Worm (Caenorhabditis elegans) whole organism, L2 larva: Measurements from ENCODE around the gene smcl-1.
"Not testable (repeated sequence)": the region's sequence is repeated elsewhere in the genome, so short reads cannot be mapped to it uniquely, and the experiment has no call there.

Source experiments
- C34F6.9 ChIP-seq: fragments of 150-350 bp; optimal IDR thresholded peaks from 2 replicates; lab custom pipeline; 2014; ENCODE audit warnings: missing biosample characterization, missing genetic modification characterization
- F13H6.1 ChIP-seq: sonication (generic microtip); optimal IDR thresholded peaks from 2 replicates; lab custom pipeline; 2016; ENCODE audit warnings: missing genetic modification characterization, missing compliant biosample characterization
- R02D3.7 ChIP-seq: fragments of 150-350 bp; optimal IDR thresholded peaks from 2 replicates; lab custom pipeline; 2014; ENCODE audit warnings: missing biosample characterization, missing genetic modification characterization
- Y55F3AM.14 ChIP-seq: fragments of 200-800 bp; sonication (Bioruptor generic); optimal IDR thresholded peaks from 2 replicates; lab custom pipeline; 2018; ENCODE audit warnings: mild to moderate bottlenecking, missing genetic modification characterization, missing compliant biosample characterization
- blmp-1 ChIP-seq: sonication (generic microtip); optimal IDR thresholded peaks from 2 replicates; lab custom pipeline; 2017; ENCODE audit warnings: missing genetic modification characterization, mild to moderate bottlenecking, missing compliant biosample characterization, antibody characterized with exemption, moderate library complexity; ENCODE audit not compliant: insufficient read depth
- ceh-16 ChIP-seq: fragments of 150-350 bp; optimal IDR thresholded peaks from 2 replicates; lab custom pipeline; 2014; ENCODE audit warnings: missing biosample characterization, missing genetic modification characterization
- ceh-82 ChIP-seq: fragments of 150-350 bp; optimal IDR thresholded peaks from 2 replicates; lab custom pipeline; 2014; ENCODE audit warnings: missing biosample characterization, missing genetic modification characterization
- crh-2 ChIP-seq: sonication (generic microtip); optimal IDR thresholded peaks from 2 replicates; lab custom pipeline; 2017; ENCODE audit warnings: missing biosample characterization, missing genetic modification characterization
- fos-1 ChIP-seq: fragments of 150-350 bp; optimal IDR thresholded peaks from 2 replicates; lab custom pipeline; 2014; ENCODE audit warnings: missing biosample characterization, missing genetic modification characterization
- gmeb-1 ChIP-seq: fragments of 150-350 bp; optimal IDR thresholded peaks from 2 replicates; lab custom pipeline; 2014; ENCODE audit warnings: missing biosample characterization, missing genetic modification characterization
- lin-11 ChIP-seq: fragments of 150-350 bp; sonication (generic microtip); optimal IDR thresholded peaks from 2 replicates; lab custom pipeline; 2014; ENCODE audit warnings: missing biosample characterization, missing genetic modification characterization, inconsistent platforms, mixed read lengths
- lin-13 ChIP-seq: fragments of 150-350 bp; optimal IDR thresholded peaks from 2 replicates; lab custom pipeline; 2014; ENCODE audit warnings: missing biosample characterization, missing genetic modification reagents, missing genetic modification characterization
- lin-39 ChIP-seq: fragments of 150-350 bp; optimal IDR thresholded peaks from 2 replicates; lab custom pipeline; 2014; ENCODE audit warnings: missing biosample characterization, missing genetic modification reagents, missing genetic modification characterization
- lsy-2 ChIP-seq, 2 experiments: fragments of 150-350 bp in 1 of 2; sonication (generic microtip) in 1 of 2; optimal IDR thresholded peaks; 2 replicates each; lab custom pipeline; 2014 to 2017; ENCODE audit warnings: missing biosample characterization in 2 of 2, missing genetic modification characterization in 2 of 2
- mab-5 ChIP-seq: fragments of 150-350 bp; optimal IDR thresholded peaks from 2 replicates; lab custom pipeline; 2014; ENCODE audit warnings: missing biosample characterization, missing genetic modification characterization
- mdl-1 ChIP-seq, 2 experiments: fragments of 150-350 bp in 1 of 2; sonication (generic microtip) in 1 of 2; optimal IDR thresholded peaks; 2 replicates each; lab custom pipeline; 2017; ENCODE audit warnings: missing biosample characterization in 2 of 2, missing genetic modification characterization in 2 of 2
- nhr-11 ChIP-seq: fragments of 150-350 bp; optimal IDR thresholded peaks from 2 replicates; lab custom pipeline; 2014; ENCODE audit warnings: missing biosample characterization, missing genetic modification characterization
- nhr-12 ChIP-seq: fragments of 150-350 bp; optimal IDR thresholded peaks from 2 replicates; lab custom pipeline; 2014; ENCODE audit warnings: missing biosample characterization, missing genetic modification characterization
- nhr-129 ChIP-seq: fragments of 150-350 bp; optimal IDR thresholded peaks from 2 replicates; lab custom pipeline; 2014; ENCODE audit warnings: missing biosample characterization, missing genetic modification characterization
- nhr-21 ChIP-seq: fragments of 150-350 bp; optimal IDR thresholded peaks from 2 replicates; lab custom pipeline; 2014; ENCODE audit warnings: missing biosample characterization, missing genetic modification characterization
- nhr-25 ChIP-seq: fragments of 150-350 bp; sonication (generic microtip); optimal IDR thresholded peaks from 3 replicates; lab custom pipeline; 2014; ENCODE audit warnings: missing biosample characterization, missing genetic modification characterization
- nhr-77 ChIP-seq: fragments of 150-350 bp; optimal IDR thresholded peaks from 2 replicates; lab custom pipeline; 2014; ENCODE audit warnings: missing biosample characterization, missing genetic modification characterization
- sem-4 ChIP-seq: fragments of 150-350 bp; optimal IDR thresholded peaks from 2 replicates; lab custom pipeline; 2014; ENCODE audit warnings: missing biosample characterization, missing genetic modification reagents, missing genetic modification characterization
- sma-3 ChIP-seq: sonication (generic microtip); optimal IDR thresholded peaks from 2 replicates; lab custom pipeline; 2016; ENCODE audit warnings: missing genetic modification reagents, missing genetic modification characterization, missing compliant biosample characterization
- sma-9 ChIP-seq, 2 experiments: fragments of 150-350 bp in 1 of 2; sonication (generic microtip) in 1 of 2; optimal IDR thresholded peaks; 2 replicates each; lab custom pipeline; 2014 to 2016; ENCODE audit warnings: missing genetic modification characterization in 2 of 2, mild to moderate bottlenecking in 1 of 2, missing biosample characterization in 1 of 2, missing compliant biosample characterization in 1 of 2, missing genetic modification reagents in 1 of 2, moderate library complexity in 1 of 2
- snpc-4 ChIP-seq: fragments of 150-350 bp; optimal IDR thresholded peaks from 2 replicates; lab custom pipeline; 2014; ENCODE audit warnings: missing biosample characterization, missing genetic modification characterization
- unc-55 ChIP-seq: fragments of 150-350 bp; sonication (generic microtip); optimal IDR thresholded peaks from 3 replicates; lab custom pipeline; 2014; ENCODE audit warnings: missing biosample characterization, missing genetic modification reagents, missing genetic modification characterization
- unc-62 ChIP-seq: fragments of 150-350 bp; optimal IDR thresholded peaks from 2 replicates; lab custom pipeline; 2014; ENCODE audit warnings: missing biosample characterization, missing genetic modification reagents, missing genetic modification characterization
- zag-1 ChIP-seq: fragments of 150-350 bp; optimal IDR thresholded peaks from 2 replicates; lab custom pipeline; 2014; ENCODE audit warnings: missing biosample characterization, missing genetic modification characterization
- ztf-1 ChIP-seq: fragments of 200-800 bp; sonication (Bioruptor generic); conservative IDR thresholded peaks from 2 replicates; pipeline ENCODE4 v1.3.6; 2022; ENCODE audit warnings: missing genetic modification characterization, missing compliant biosample characterization
- ztf-4 ChIP-seq: fragments of 150-350 bp; optimal IDR thresholded peaks from 2 replicates; lab custom pipeline; 2014; ENCODE audit warnings: missing biosample characterization, missing genetic modification characterization

smcl-1 gene

ce11 chrX:11693092-11693491 lies at the start of gene smcl-1:
Gene smcl-1 (plus strand): TSS chrX:11693464.
- TF ChIP-seq lin-39 (tag; lab: Kevin White, UChicago) (no peak), R02D3.7 (tag; lab: Kevin White, UChicago) (no peak), nhr-129 (tag; lab: Kevin White, UChicago) (peak; percentile 62), C34F6.9 (peak; percentile 64), crh-2 (peak; percentile 31), snpc-4 (tag; lab: Kevin White, UChicago) (no peak), zag-1 (tag; lab: Kevin White, UChicago) (no peak), sma-9 (GFP tag; optimal IDR thresholded peaks at IDR 0.05; lab: Kevin White, UChicago) (peak; percentile 67), sma-9 (tag; optimal IDR thresholded peaks at IDR 0.05; lab: Kevin White, UChicago) (no peak), unc-62 (GFP tag; lab: Kevin White, UChicago) (no peak), fos-1 (peak; percentile 73), ceh-82 (tag; lab: Kevin White, UChicago) (no peak)

DNA sequence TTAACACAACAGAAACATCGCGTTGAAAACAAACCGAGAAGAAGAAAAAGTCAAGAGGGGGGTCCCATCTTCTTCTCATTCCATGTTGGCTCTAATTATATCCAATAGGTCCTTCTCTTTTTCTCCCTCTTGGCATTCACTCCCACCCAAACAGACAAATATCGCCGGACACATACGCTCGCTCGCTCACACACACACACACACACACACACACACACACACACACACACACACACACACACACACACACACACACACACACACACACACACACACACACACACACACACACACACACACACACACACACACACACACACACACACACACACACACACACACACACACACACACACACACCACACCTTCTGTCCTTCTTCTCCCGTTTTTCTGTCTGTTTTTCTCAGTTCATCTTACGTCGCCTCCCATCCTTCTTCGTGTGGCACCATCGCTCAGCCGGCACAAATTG lies 49.5 kb upstream of the smcl-1 start, which contains the start of gene sto-4:
Gene sto-4, plus strand, starts transcription at position 360 of the 469 bp plus-strand sequence.
- TF ChIP-seq ceh-16, result peak; percentile 52
- peak; percentile 20 for TF ChIP-seq C34F6.9
- peak; percentile 93 for TF ChIP-seq Y55F3AM.14 (GFP tag; lab: Kevin White, UChicago)
- peak; percentile 40 for TF ChIP-seq blmp-1 (tag; lab: Kevin White, UChicago)
- peak; percentile 17 for TF ChIP-seq unc-55 (GFP tag; lab: Kevin White, UChicago)
- peak; percentile 1 for TF ChIP-seq nhr-21 (tag; lab: Kevin White, UChicago)
- peak in 1 of 2 experiments; percentile 34 for TF ChIP-seq lsy-2 (tag; optimal IDR thresholded peaks at IDR 0.05; lab: Kevin White, UChicago)
- peak; percentile 63 for TF ChIP-seq nhr-25 (tag; lab: Kevin White, UChicago)
- TF ChIP-seq nhr-129 (tag; lab: Kevin White, UChicago), result peak; percentile 66
- peak; percentile 93 for TF ChIP-seq F13H6.1 (tag; lab: Kevin White, UChicago)
- peak; percentile 37 for TF ChIP-seq crh-2
- peak; percentile 25 for TF ChIP-seq sma-9 (GFP tag; optimal IDR thresholded peaks at IDR 0.05; lab: Kevin White, UChicago)
- TF ChIP-seq sma-9 (tag; optimal IDR thresholded peaks at IDR 0.05; lab: Kevin White, UChicago), result not testable (repeated sequence)
- TF ChIP-seq mab-5 (tag; lab: Kevin White, UChicago), result peak; percentile 78
- TF ChIP-seq mdl-1 (tag; optimal IDR thresholded peaks at IDR 0.05; lab: Kevin White, UChicago), result peak in 1 of 2 experiments; percentile 12
- peak; percentile 8 for TF ChIP-seq zag-1 (tag; lab: Kevin White, UChicago)

DNA sequence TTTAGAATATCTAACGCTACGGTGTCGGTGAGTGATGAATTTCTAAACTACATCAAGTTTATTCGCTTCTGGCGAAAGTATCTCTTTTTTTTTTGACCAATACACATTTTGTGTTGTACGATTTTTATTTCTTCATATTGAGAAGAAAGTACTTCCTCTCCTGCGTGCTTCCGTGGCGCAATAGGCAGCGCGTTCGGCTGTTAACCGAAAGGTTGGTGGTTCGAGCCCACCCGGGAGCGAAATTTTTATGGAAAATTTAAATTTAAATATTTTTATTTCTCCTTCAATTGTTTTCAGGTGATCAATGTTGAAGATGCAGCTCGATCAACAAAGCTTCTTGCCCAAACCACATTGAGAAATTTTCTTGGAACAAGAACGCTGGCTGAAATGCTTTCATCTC lies 47.7 kb upstream of the smcl-1 start:
- TF ChIP-seq fos-1 (peak; percentile 27), mdl-1 (tag; optimal IDR thresholded peaks at IDR 0.05; lab: Kevin White, UChicago) (no peak), sma-3 (GFP tag; lab: Kevin White, UChicago) (peak; percentile 63), nhr-25 (tag; lab: Kevin White, UChicago) (peak; percentile 22), nhr-21 (tag; lab: Kevin White, UChicago) (peak; percentile 25), crh-2 (peak; percentile 22), gmeb-1 (tag; lab: Kevin White, UChicago) (peak; percentile 43), nhr-11 (tag; lab: Kevin White, UChicago) (no peak), lin-13 (GFP tag; lab: Kevin White, UChicago) (peak; percentile 3), sma-9 (GFP tag; optimal IDR thresholded peaks at IDR 0.05; lab: Kevin White, UChicago) (peak; percentile 23), sma-9 (tag; optimal IDR thresholded peaks at IDR 0.05; lab: Kevin White, UChicago) (no peak)

DNA sequence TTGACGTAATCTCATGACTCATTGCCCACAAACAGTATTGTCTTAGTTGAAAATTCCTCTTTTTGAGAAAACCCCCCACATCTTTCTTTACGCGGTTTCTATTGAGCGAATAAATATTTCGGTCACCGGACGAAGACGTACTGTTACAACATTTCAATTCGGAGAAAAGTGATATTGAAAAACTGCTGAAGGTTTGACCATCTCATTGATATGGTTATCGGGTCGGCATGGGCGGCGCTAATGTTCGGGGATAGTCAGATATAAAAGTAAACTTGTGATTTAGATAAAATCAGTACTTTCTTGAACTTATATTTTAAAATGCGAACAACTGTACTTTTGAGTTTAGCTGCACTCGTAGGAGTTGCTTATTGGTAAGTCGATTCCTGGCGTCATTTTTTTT lies 46.1 kb upstream of the smcl-1 start, which contains the start of gene T04F8.8:
Gene T04F8.8, plus strand, starts transcription at position 301 of the 400 bp plus-strand sequence.
- TF ChIP-seq nhr-11 (tag; lab: Kevin White, UChicago) (no peak), sma-3 (GFP tag; lab: Kevin White, UChicago) (peak; percentile 64)
- TF ChIP-seq, all 48 proteins: peak for 1

- TF ChIP-seq F13H6.1 (tag; lab: Kevin White, UChicago) (no peak), nhr-12 (tag; lab: Kevin White, UChicago) (no peak), mab-5 (tag; lab: Kevin White, UChicago) (no peak), sem-4 (tag; lab: Kevin White, UChicago) (no peak), lin-11 (tag; lab: Kevin White, UChicago) (no peak), R02D3.7 (tag; lab: Kevin White, UChicago) (no peak), crh-2 (no peak), nhr-129 (tag; lab: Kevin White, UChicago) (no peak), ztf-1 (GFP tag; lab: Robert Waterston, UW) (no peak), snpc-4 (tag; lab: Kevin White, UChicago) (no peak), ztf-4 (tag; lab: Kevin White, UChicago) (no peak), nhr-77 (tag; lab: Kevin White, UChicago) (no peak)
Measured at ce11 chrX:11650751-11651150, 42.5 kb upstream of the smcl-1 start, which contains the start of gene cutl-11. Gene cutl-11 (minus strand): TSS chrX:11650851.
